Worm (Caenorhabditis elegans) whole organism, young adult: Measurements from ENCODE around the gene C05C8.1.
A peak's percentile ranks its signal among the peaks of the same experiment; 100 is the strongest.

Experiments
- B0035.1 ChIP-seq: sonication (generic microtip); optimal IDR thresholded peaks from 2 replicates; lab custom pipeline; 2016; ENCODE audit warnings: missing genetic modification characterization, mild to moderate bottlenecking, missing compliant biosample characterization, missing genotype, missing genetic modification reagents
- F10E7.11 ChIP-seq: sonication (generic microtip); optimal IDR thresholded peaks from 2 replicates; lab custom pipeline; 2017; ENCODE audit warnings: mild to moderate bottlenecking, missing genetic modification characterization, moderate library complexity, missing compliant biosample characterization
- F23B12.7 ChIP-seq: sonication (generic microtip); optimal IDR thresholded peaks from 2 replicates; lab custom pipeline; 2017; ENCODE audit warnings: missing genetic modification characterization, mild to moderate bottlenecking, missing compliant biosample characterization, antibody characterized with exemption, moderate library complexity; ENCODE audit not compliant: insufficient read depth
- F55B11.4 ChIP-seq: sonication (generic microtip); optimal IDR thresholded peaks from 2 replicates; lab custom pipeline; 2016; ENCODE audit warnings: missing compliant biosample characterization, missing genetic modification characterization, borderline replicate concordance; ENCODE audit not compliant: insufficient read depth
- K11D2.4 ChIP-seq: fragments of 200-800 bp; sonication (Bioruptor generic); IDR thresholded peaks from 2 replicates; pipeline ENCODE4 v1.3.6; 2022; ENCODE audit warnings: missing genetic modification reagents, missing genetic modification characterization, missing compliant biosample characterization
- Y53F4B.3 ChIP-seq: fragments of 200-800 bp; sonication (Bioruptor generic); IDR thresholded peaks from 2 replicates; pipeline ENCODE4 v1.3.6; 2022; ENCODE audit warnings: missing genetic modification reagents, missing genetic modification characterization, missing compliant biosample characterization
- Y53G8AR.9 ChIP-seq: fragments of 200-800 bp; sonication (Bioruptor generic); conservative IDR thresholded peaks from 2 replicates; pipeline ENCODE4 v1.3.6; 2022; ENCODE audit warnings: missing genetic modification reagents, missing genetic modification characterization, missing compliant biosample characterization
- akir-1 ChIP-seq: fragments of 200-800 bp; sonication (Bioruptor generic); optimal IDR thresholded peaks from 2 replicates; lab custom pipeline; 2018; ENCODE audit warnings: mild to moderate bottlenecking, missing genetic modification characterization, moderate library complexity, missing compliant biosample characterization
- aptf-3 ChIP-seq: fragments of 200-800 bp; sonication (Bioruptor generic); IDR thresholded peaks from 2 replicates; pipeline ENCODE4 v1.3.6; 2022; ENCODE audit warnings: missing genetic modification characterization, missing compliant biosample characterization
- athp-1 ChIP-seq: sonication (generic microtip); optimal IDR thresholded peaks from 2 replicates; lab custom pipeline; 2017; ENCODE audit warnings: mild to moderate bottlenecking, missing genetic modification characterization, missing compliant biosample characterization
- attf-3 ChIP-seq: fragments of 200-800 bp; sonication (Bioruptor generic); conservative IDR thresholded peaks from 2 replicates; pipeline ENCODE4 v1.3.6; 2022; ENCODE audit warnings: missing genetic modification reagents, missing genetic modification characterization, missing compliant biosample characterization
- cebp-1 ChIP-seq, 2 experiments: fragments of 200-800 bp in 1 of 2; sonication (Bioruptor generic) in 1 of 2; sonication (generic microtip) in 1 of 2; IDR thresholded peaks in 1 of 2; optimal IDR thresholded peaks in 1 of 2; 2 replicates each; pipeline versions ENCODE4 v1.3.6 to Lab custom; 2017 to 2022; ENCODE audit warnings: missing compliant biosample characterization in 2 of 2, missing genetic modification characterization in 2 of 2, mild to moderate bottlenecking in 1 of 2, missing genetic modification reagents in 1 of 2, moderate library complexity in 1 of 2
- ceh-91 ChIP-seq: fragments of 200-800 bp; sonication (Bioruptor generic); IDR thresholded peaks from 2 replicates; pipeline ENCODE4 v1.3.6; 2022; ENCODE audit warnings: missing genetic modification reagents, missing genetic modification characterization, missing compliant biosample characterization
- chd-7 ChIP-seq: sonication (generic microtip); optimal IDR thresholded peaks from 2 replicates; lab custom pipeline; 2016; ENCODE audit warnings: mild to moderate bottlenecking, missing genetic modification characterization, moderate library complexity, missing compliant biosample characterization
- die-1 ChIP-seq: sonication (generic microtip); optimal IDR thresholded peaks from 2 replicates; lab custom pipeline; 2016; ENCODE audit warnings: missing genotype, mild to moderate bottlenecking, missing genetic modification characterization, missing compliant biosample characterization
- dpff-1 ChIP-seq: sonication (generic microtip); optimal IDR thresholded peaks from 2 replicates; lab custom pipeline; 2017; ENCODE audit warnings: mild to moderate bottlenecking, missing genetic modification characterization, missing compliant biosample characterization
- dpl-1 ChIP-seq: fragments of 150-350 bp; optimal IDR thresholded peaks from 2 replicates; lab custom pipeline; 2014; ENCODE audit warnings: missing biosample characterization, missing genetic modification reagents, missing genetic modification characterization
- hlh-26 ChIP-seq: fragments of 200-800 bp; sonication (Bioruptor generic); conservative IDR thresholded peaks from 2 replicates; pipeline ENCODE4 v1.3.6; 2022; ENCODE audit warnings: missing genetic modification reagents, missing genetic modification characterization, missing compliant biosample characterization
- hmg-1.2 ChIP-seq: fragments of 200-800 bp; sonication (Bioruptor generic); IDR thresholded peaks from 2 replicates; pipeline ENCODE4 v1.3.6; 2022; ENCODE audit warnings: missing genetic modification reagents, missing genetic modification characterization, missing compliant biosample characterization
- hrde-1 ChIP-seq: sonication (generic microtip); optimal IDR thresholded peaks from 2 replicates; lab custom pipeline; 2016; ENCODE audit warnings: missing genetic modification characterization, mild to moderate bottlenecking, missing compliant biosample characterization, moderate library complexity, missing genotype, missing genetic modification reagents, borderline replicate concordance
- let-607 ChIP-seq, 2 experiments: fragments of 200-800 bp in 1 of 2; sonication (Bioruptor generic) in 1 of 2; sonication (generic microtip) in 1 of 2; optimal IDR thresholded peaks; 2 replicates each; lab custom pipeline; 2016 to 2018; ENCODE audit warnings: mild to moderate bottlenecking in 2 of 2, missing compliant biosample characterization in 2 of 2, missing genetic modification characterization in 2 of 2, moderate library complexity in 2 of 2, missing genotype in 1 of 2
- lin-40 ChIP-seq: sonication (generic microtip); optimal IDR thresholded peaks from 2 replicates; lab custom pipeline; 2016; ENCODE audit warnings: missing genetic modification characterization, mild to moderate bottlenecking, missing compliant biosample characterization, missing genotype, missing genetic modification reagents
- lir-1 ChIP-seq: fragments of 200-800 bp; sonication (Bioruptor generic); conservative IDR thresholded peaks from 2 replicates; pipeline ENCODE4 v1.3.6; 2022; ENCODE audit warnings: missing genetic modification reagents, missing genetic modification characterization, missing compliant biosample characterization
- madf-8 ChIP-seq: fragments of 200-800 bp; sonication (Bioruptor generic); conservative IDR thresholded peaks from 2 replicates; pipeline ENCODE4 v1.3.6; 2022; ENCODE audit warnings: missing genetic modification reagents, missing genetic modification characterization, missing compliant biosample characterization
- mxl-1 ChIP-seq: sonication (generic microtip); optimal IDR thresholded peaks from 2 replicates; lab custom pipeline; 2016; ENCODE audit warnings: missing genetic modification characterization, missing compliant biosample characterization
- nhr-120 ChIP-seq: fragments of 200-800 bp; sonication (Bioruptor generic); IDR thresholded peaks from 2 replicates; pipeline ENCODE4 v1.3.6; 2022; ENCODE audit warnings: missing genetic modification characterization, missing compliant biosample characterization
- nhr-179 ChIP-seq: sonication (generic microtip); optimal IDR thresholded peaks from 2 replicates; lab custom pipeline; 2016; ENCODE audit warnings: mild to moderate bottlenecking, missing genetic modification characterization, missing compliant biosample characterization
- rec-8 ChIP-seq, 2 experiments: sonication (generic microtip); optimal IDR thresholded peaks; 2 replicates each; lab custom pipeline; 2016; ENCODE audit warnings: mild to moderate bottlenecking in 2 of 2, missing genetic modification characterization in 2 of 2, missing genetic modification reagents in 2 of 2, missing genotype in 2 of 2, missing biosample characterization in 1 of 2, missing compliant biosample characterization in 1 of 2, moderate library complexity in 1 of 2
- repo-1 ChIP-seq: sonication (generic microtip); optimal IDR thresholded peaks from 2 replicates; lab custom pipeline; 2017; ENCODE audit warnings: mild to moderate bottlenecking, missing genetic modification characterization, missing compliant biosample characterization
- rpc-1 ChIP-seq, 2 experiments: fragments of 150-350 bp in 1 of 2; sonication (generic microtip) in 1 of 2; optimal IDR thresholded peaks; 2 replicates each; lab custom pipeline; 2014 to 2018; ENCODE audit warnings: missing biosample characterization in 1 of 2, missing genetic modification characterization in 1 of 2, missing genetic modification reagents in 1 of 2, missing genotype in 1 of 2
- snpc-3.4 ChIP-seq: sonication (generic microtip); optimal IDR thresholded peaks from 2 replicates; lab custom pipeline; 2017; ENCODE audit warnings: missing genetic modification characterization, mild to moderate bottlenecking, missing compliant biosample characterization, antibody characterized with exemption, moderate library complexity, missing genotype, missing genetic modification reagents
- snpc-4 ChIP-seq, 5 experiments: fragments of 150-350 bp in 1 of 5; sonication (generic microtip) in 4 of 5; optimal IDR thresholded peaks; 2 replicates each; lab custom pipeline; 2014 to 2018; ENCODE audit warnings: missing genetic modification characterization in 5 of 5, missing biosample characterization in 3 of 5, antibody characterized with exemption in 2 of 5, mild to moderate bottlenecking in 2 of 5, missing compliant biosample characterization in 2 of 5, missing genotype in 2 of 5, moderate library complexity in 2 of 5, missing genetic modification reagents in 1 of 5
- tbx-9 ChIP-seq: sonication (generic microtip); optimal IDR thresholded peaks from 2 replicates; lab custom pipeline; 2016; ENCODE audit warnings: borderline replicate concordance, missing genetic modification characterization, inconsistent platforms, missing compliant biosample characterization
- zfh-2 ChIP-seq: fragments of 200-800 bp; sonication (Bioruptor generic); conservative IDR thresholded peaks from 2 replicates; pipeline ENCODE4 v1.3.6; 2022; ENCODE audit warnings: missing genetic modification reagents, missing genetic modification characterization, missing compliant biosample characterization
- ztf-28 ChIP-seq: fragments of 200-800 bp; sonication (Bioruptor generic); IDR thresholded peaks from 2 replicates; pipeline ENCODE4 v1.3.6; 2022; ENCODE audit warnings: missing genetic modification reagents, missing genetic modification characterization, missing compliant biosample characterization

Gene C05C8.1

DNA sequence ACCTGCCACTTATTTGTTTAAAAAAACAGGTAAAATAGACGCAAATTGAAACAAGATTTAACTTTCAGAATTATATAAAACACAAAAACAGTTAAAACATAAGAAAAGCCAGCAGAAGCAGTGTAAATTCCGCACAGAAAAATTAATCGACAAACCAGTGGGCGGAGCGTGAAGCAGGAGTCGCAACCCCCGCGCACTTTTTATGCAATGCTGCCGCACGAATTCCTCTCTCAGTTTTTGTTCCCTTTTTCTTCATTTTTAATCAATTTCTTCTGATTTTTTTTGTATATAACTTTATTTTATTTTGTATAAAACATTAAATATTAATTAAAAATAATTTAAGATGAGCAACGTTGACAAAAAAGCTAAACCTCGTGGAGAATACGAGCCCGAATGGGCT lies 8.7 kb upstream of the C05C8.1 start, which contains the start of the genes gei-6 and krr-1 (continued):
- TF ChIP-seq hrde-1 (tag; lab: Kevin White, UChicago) (no peak), rec-8 (tag; optimal IDR thresholded peaks at IDR 0.05; lab: Kevin White, UChicago) (no peak), F55B11.4 (tag; lab: Kevin White, UChicago) (no peak), K11D2.4 (no peak), nhr-120 (no peak), lir-1 (GFP tag; lab: Robert Waterston, UW) (no peak), cebp-1 (GFP tag; IDR thresholded peaks at IDR 0.05; lab: Robert Waterston, UW) (no peak), cebp-1 (tag; optimal IDR thresholded peaks at IDR 0.05; lab: Kevin White, UChicago) (peak; percentile 51), hlh-26 (GFP tag; lab: Robert Waterston, UW) (no peak), Y53G8AR.9 (no peak), lin-40 (no peak), repo-1 (tag; lab: Kevin White, UChicago) (no peak), attf-3 (GFP tag; lab: Robert Waterston, UW) (0 out of 2 replicates have a peak, but pooled peaks have one; percentile 37), B0035.1 (tag; lab: Kevin White, UChicago) (no peak), nhr-179 (tag; lab: Kevin White, UChicago) (no peak), snpc-3.4 (tag; lab: Kevin White, UChicago) (peak; percentile 62), mxl-1 (tag; lab: Kevin White, UChicago) (no peak)

ce11 chrV:7231524-7231923 lies 8.0 kb upstream of the C05C8.1 start:
- TF ChIP-seq aptf-3 (GFP tag; lab: Robert Waterston, UW) (no peak), F55B11.4 (tag; lab: Kevin White, UChicago) (no peak), F10E7.11 (no peak), madf-8 (no peak), chd-7 (tag; lab: Kevin White, UChicago) (no peak), snpc-4 (GFP tag; optimal IDR thresholded peaks at IDR 0.05; lab: Kevin White, UChicago) (no peak), snpc-4 (tag; optimal IDR thresholded peaks at IDR 0.05; lab: Kevin White, UChicago) (no peak), dpff-1 (tag; lab: Kevin White, UChicago) (no peak), athp-1 (no peak), akir-1 (no peak), Y53F4B.3 (GFP tag; lab: Robert Waterston, UW) (no peak), hmg-1.2 (GFP tag; lab: Robert Waterston, UW) (no peak), dpl-1 (no peak), rpc-1 (optimal IDR thresholded peaks at IDR 0.05; lab: Kevin White, UChicago) (no peak), rpc-1 (tag; optimal IDR thresholded peaks at IDR 0.05; lab: Kevin White, UChicago) (no peak), tbx-9 (no peak), F23B12.7 (no peak), die-1 (tag; lab: Kevin White, UChicago) (no peak), let-607 (tag; optimal IDR thresholded peaks at IDR 0.05; lab: Kevin White, UChicago) (no peak), zfh-2 (GFP tag; lab: Robert Waterston, UW) (no peak), ceh-91 (GFP tag; lab: Robert Waterston, UW) (no peak), ztf-28 (GFP tag; lab: Robert Waterston, UW) (no peak)
